Worm (Caenorhabditis elegans) whole organism, L1 larva: ENCODE results near the gene orc-4.

Source experiments
- ceh-82 ChIP-seq, 3 experiments: fragments of 150-350 bp in 1 of 3; sonication (generic microtip) in 2 of 3; optimal IDR thresholded peaks; 2 replicates each; lab custom pipeline; 2014 to 2017; ENCODE audit warnings: missing biosample characterization in 3 of 3, missing genetic modification characterization in 3 of 3
- ces-1 ChIP-seq: fragments of 150-350 bp; optimal IDR thresholded peaks from 2 replicates; lab custom pipeline; 2014; ENCODE audit warnings: missing biosample characterization, missing genetic modification reagents, missing genetic modification characterization
- elt-2 ChIP-seq: sonication (generic microtip); optimal IDR thresholded peaks from 2 replicates; lab custom pipeline; 2016; ENCODE audit warnings: missing genetic modification characterization, mild to moderate bottlenecking, inconsistent platforms, missing compliant biosample characterization, missing genetic modification reagents
- fos-1 ChIP-seq: fragments of 150-350 bp; optimal IDR thresholded peaks from 2 replicates; lab custom pipeline; 2014; ENCODE audit warnings: missing biosample characterization, missing genetic modification characterization
- lin-14 ChIP-seq: fragments of 200-800 bp; sonication (Bioruptor generic); optimal IDR thresholded peaks from 2 replicates; lab custom pipeline; 2018; ENCODE audit warnings: mild to moderate bottlenecking, missing genetic modification characterization, moderate library complexity, missing compliant biosample characterization
- lin-39 ChIP-seq: fragments of 150-350 bp; optimal IDR thresholded peaks from 2 replicates; lab custom pipeline; 2014; ENCODE audit warnings: missing biosample characterization, missing genetic modification reagents, missing genetic modification characterization
- nhr-90 ChIP-seq: sonication (generic microtip); optimal IDR thresholded peaks from 2 replicates; lab custom pipeline; 2016; ENCODE audit warnings: mild to moderate bottlenecking, missing genetic modification characterization, missing compliant biosample characterization; ENCODE audit not compliant: poor library complexity
- ztf-11 ChIP-seq, 2 experiments: sonication (generic microtip); optimal IDR thresholded peaks; 2 replicates each; lab custom pipeline; 2016 to 2017; ENCODE audit warnings: missing genetic modification characterization in 2 of 2, missing biosample characterization in 1 of 2, missing compliant biosample characterization in 1 of 2

ce11 chrIII:10634034-10634433 lies 11.9 kb upstream of the orc-4 start:
- TF ChIP-seq ztf-11 (tag; optimal IDR thresholded peaks at IDR 0.05; lab: Kevin White, UChicago), result peak in 1 of 2 experiments; percentile 82
- peak; percentile 64 to 97 (median 89) for TF ChIP-seq ceh-82 (tag; optimal IDR thresholded peaks at IDR 0.05; lab: Kevin White, UChicago)
- TF ChIP-seq fos-1 (tag; lab: Kevin White, UChicago), result peak; percentile 46
- peak; percentile 89 for TF ChIP-seq nhr-90 (tag; lab: Kevin White, UChicago)
- peak; percentile 67 for TF ChIP-seq elt-2 (tag; lab: Kevin White, UChicago)
- no peak for TF ChIP-seq ces-1
- peak; percentile 20 for TF ChIP-seq lin-39 (tag; lab: Kevin White, UChicago)
- peak; percentile 98 for TF ChIP-seq lin-14 (GFP tag; lab: Kevin White, UChicago)
